Fruit fly (Drosophila melanogaster) ovary, adult (tissue): ENCODE measurements around the gene Prim2.

Experiments used
- CG17801 ChIP-seq: fragments of 200-800 bp; optimal IDR thresholded peaks from 2 replicates; lab custom pipeline; 2019; ENCODE audit warnings: missing biosample characterization, mild to moderate bottlenecking, missing genetic modification characterization, moderate library complexity; ENCODE audit not compliant: partially characterized antibody

Gene Prim2

dm6 chr3L:20375467-20375866 lies 14.1 kb upstream of the Prim2 start:
- no peak for TF ChIP-seq CG17801 (GFP tag; lab: Kevin White, UChicago)

dm6 chr3L:20370013-20370412 lies 8.6 kb upstream of the Prim2 start, which contains the start of gene CG13247:
Gene CG13247 (plus strand): TSS chr3L:20370313.
- TF ChIP-seq CG17801 (GFP tag; lab: Kevin White, UChicago), result no peak

- TF ChIP-seq CG17801 (GFP tag; lab: Kevin White, UChicago), result no peak
Observed at dm6 chr3L:20366674-20367372, 5.4 kb upstream of the Prim2 start, which contains the start of the genes Toll-9 and in. Gene Toll-9 (minus strand): TSS chr3L:20366724. Gene in (plus strand): TSS chr3L:20367198.

dm6 chr3L:20366074-20366473 lies 4.7 kb upstream of the Prim2 start:
- TF ChIP-seq CG17801 (GFP tag; lab: Kevin White, UChicago), result no peak

- no peak for TF ChIP-seq CG17801 (GFP tag; lab: Kevin White, UChicago)
Observed at dm6 chr3L:20358212-20358611, 3.2 kb downstream of the Prim2 start, which contains the start of gene CG5665. Gene CG5665 (plus strand): TSS chr3L:20358512.

dm6 chr3L:20356613-20357012 lies 4.8 kb downstream of the Prim2 start, which contains the start of gene kin17:
Gene kin17 (plus strand): TSS chr3L:20356807.
- TF ChIP-seq CG17801 (GFP tag; lab: Kevin White, UChicago), result no peak

- TF ChIP-seq CG17801 (GFP tag; lab: Kevin White, UChicago), result no peak
Observed at dm6 chr3L:20354872-20355271, 6.5 kb downstream of the Prim2 start.

dm6 chr3L:20354363-20354762 lies 7.0 kb downstream of the Prim2 start:
- TF ChIP-seq CG17801 (GFP tag; lab: Kevin White, UChicago), result no peak

dm6 chr3L:20353726-20354332 lies 7.6 kb downstream of the Prim2 start:
- TF ChIP-seq CG17801 (GFP tag; lab: Kevin White, UChicago), result no peak

dm6 chr3L:20353149-20353548 lies 8.2 kb downstream of the Prim2 start, which contains the start of gene CG5618:
Gene CG5618 (plus strand): TSS chr3L:20353449.
- TF ChIP-seq CG17801 (GFP tag; lab: Kevin White, UChicago), result no peak

- TF ChIP-seq CG17801 (GFP tag; lab: Kevin White, UChicago), result no peak
Observed at dm6 chr3L:20349333-20349924, 12.0 kb downstream of the Prim2 start.

dm6 chr3L:20348581-20349093 lies 12.7 kb downstream of the Prim2 start:
- TF ChIP-seq CG17801 (GFP tag; lab: Kevin White, UChicago), result no peak

- peak; percentile 78 for TF ChIP-seq CG17801 (GFP tag; lab: Kevin White, UChicago)
Observed at dm6 chr3L:20347762-20348580, 13.4 kb downstream of the Prim2 start, which contains the start of the genes Rbbp5 and eRF1. Gene Rbbp5 (minus strand): TSS chr3L:20347942. Gene eRF1 (plus strand): TSS chr3L:20348355.

- TF ChIP-seq CG17801 (GFP tag; lab: Kevin White, UChicago), result no peak
Observed at dm6 chr3L:20342334-20342733, 19.1 kb downstream of the Prim2 start, which contains the start of gene Spn77Bc. Gene Spn77Bc (plus strand): TSS chr3L:20342634.
